Worm (Caenorhabditis elegans): ENCODE results near the gene asp-16.

The asp-16 gene

ce11 chrV:19058086-19058485 lies 15.7 kb upstream of the asp-16 start:
- TF ChIP-seq hlh-30 (tag; optimal IDR thresholded peaks at IDR 0.05; ENCODE audit: insufficient read depth) (no peak), unc-42 (tag; optimal IDR thresholded peaks at IDR 0.05) (peak; percentile 7)

ce11 chrV:19057602-19058001 lies 15.2 kb upstream of the asp-16 start:
- no peak for TF ChIP-seq fkh-6 (tag; optimal IDR thresholded peaks at IDR 0.05)
- no peak for TF ChIP-seq sdc-2 (tag; optimal IDR thresholded peaks at IDR 0.05)
- no peak for TF ChIP-seq odd-2 (tag; optimal IDR thresholded peaks at IDR 0.05)
- TF ChIP-seq zip-5 (tag; optimal IDR thresholded peaks at IDR 0.05) = no peak
- TF ChIP-seq hlh-6 (tag; optimal IDR thresholded peaks at IDR 0.05) = no peak
- TF ChIP-seq nhr-11 (tag; optimal IDR thresholded peaks at IDR 0.05) = no peak
- no peak for TF ChIP-seq pax-1 (tag; optimal IDR thresholded peaks at IDR 0.05)
- no peak for TF ChIP-seq gmeb-2 (tag; optimal IDR thresholded peaks at IDR 0.05)
- TF ChIP-seq dmd-4 (tag; optimal IDR thresholded peaks at IDR 0.05; ENCODE audit: borderline replicate concordance) = no peak
- TF ChIP-seq ceh-9 (tag; optimal IDR thresholded peaks at IDR 0.05) = no peak
- no peak for TF ChIP-seq ceh-19 (GFP tag; optimal IDR thresholded peaks at IDR 0.05)
- TF ChIP-seq ceh-30 (tag; optimal IDR thresholded peaks at IDR 0.05) = no peak
- TF ChIP-seq rnt-1 (tag; optimal IDR thresholded peaks at IDR 0.05) = no peak
- no peak for TF ChIP-seq unc-3 (GFP tag; conservative IDR thresholded peaks at IDR 0.05)
- no peak for TF ChIP-seq unc-3 (tag; optimal IDR thresholded peaks at IDR 0.05)
- no peak for TF ChIP-seq ceh-22 (tag; optimal IDR thresholded peaks at IDR 0.05)
- TF ChIP-seq ceh-14 (tag; optimal IDR thresholded peaks at IDR 0.05) = no peak
- TF ChIP-seq mec-3 (tag; optimal IDR thresholded peaks at IDR 0.05; ENCODE audit: borderline replicate concordance) = no peak
- TF ChIP-seq tbx-2 (tag; optimal IDR thresholded peaks at IDR 0.05) = no peak
- no peak for TF ChIP-seq elt-2 (tag; optimal IDR thresholded peaks at IDR 0.05)
- no peak for TF ChIP-seq lin-11 (tag; optimal IDR thresholded peaks at IDR 0.05)

ce11 chrV:19053281-19053680 lies 10.9 kb upstream of the asp-16 start:
- TF ChIP-seq ztf-16 (tag; optimal IDR thresholded peaks at IDR 0.05) (no peak), elt-2 (tag; optimal IDR thresholded peaks at IDR 0.05) (peak; percentile 42)

DNA sequence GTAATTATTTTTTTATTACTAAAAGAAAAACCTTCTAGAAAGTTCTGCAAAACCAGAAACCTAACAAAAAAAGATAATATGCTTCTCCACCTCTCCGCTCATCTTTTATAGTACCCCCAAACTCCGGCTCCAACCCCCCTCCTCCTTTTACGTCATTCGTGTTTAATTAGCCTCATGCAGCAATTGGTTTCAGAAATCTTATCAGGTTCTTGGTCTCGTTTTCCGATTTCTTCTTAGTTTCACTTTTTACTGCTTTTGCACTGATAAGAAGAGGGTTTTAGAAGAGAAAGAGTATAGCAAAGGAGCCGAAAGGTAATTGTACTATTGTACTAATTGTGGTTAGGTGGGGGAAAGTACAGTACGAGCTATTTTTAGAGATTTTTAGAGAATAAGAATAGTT lies 9.0 kb upstream of the asp-16 start:
- TF ChIP-seq ttx-3 (tag; optimal IDR thresholded peaks at IDR 0.05) = no peak
- TF ChIP-seq nhr-232 (tag; optimal IDR thresholded peaks at IDR 0.05) = no peak
- TF ChIP-seq K02D7.2 (tag; optimal IDR thresholded peaks at IDR 0.05) = no peak
- no peak for TF ChIP-seq fkh-10 (GFP tag; optimal IDR thresholded peaks at IDR 0.05)
- no peak for TF ChIP-seq ceh-19 (GFP tag; optimal IDR thresholded peaks at IDR 0.05)
- TF ChIP-seq lin-11 (tag; optimal IDR thresholded peaks at IDR 0.05) = no peak
- TF ChIP-seq rnt-1 (tag; optimal IDR thresholded peaks at IDR 0.05) = no peak
- no peak for TF ChIP-seq ceh-9 (tag; optimal IDR thresholded peaks at IDR 0.05)
- no peak for TF ChIP-seq unc-86 (tag; optimal IDR thresholded peaks at IDR 0.05)
- no peak for TF ChIP-seq unc-55 (GFP tag; optimal IDR thresholded peaks at IDR 0.05)
- no peak for TF ChIP-seq ceh-34 (tag; optimal IDR thresholded peaks at IDR 0.05)
- TF ChIP-seq fkh-6 (tag; optimal IDR thresholded peaks at IDR 0.05) = no peak
- TF ChIP-seq K09A11.1 (tag; optimal IDR thresholded peaks at IDR 0.05; ENCODE audit: insufficient read depth) = no peak
- no peak for TF ChIP-seq che-1 (tag; optimal IDR thresholded peaks at IDR 0.05)
- no peak for TF ChIP-seq ceh-2 (tag; optimal IDR thresholded peaks at IDR 0.05)
- no peak for TF ChIP-seq mec-3 (tag; optimal IDR thresholded peaks at IDR 0.05; ENCODE audit: borderline replicate concordance)

- no peak for TF ChIP-seq ceh-19 (GFP tag; optimal IDR thresholded peaks at IDR 0.05)
- TF ChIP-seq ets-4 (tag; optimal IDR thresholded peaks at IDR 0.05) = no peak
- TF ChIP-seq syd-9 (tag; optimal IDR thresholded peaks at IDR 0.05) = no peak
- no peak for TF ChIP-seq ref-2 (tag; optimal IDR thresholded peaks at IDR 0.05)
- no peak for TF ChIP-seq K09A11.1 (tag; optimal IDR thresholded peaks at IDR 0.05; ENCODE audit: insufficient read depth)
- TF ChIP-seq ceh-6 (GFP tag; optimal IDR thresholded peaks at IDR 0.05) = no peak
- no peak for TF ChIP-seq ceh-30 (tag; optimal IDR thresholded peaks at IDR 0.05)
- no peak for TF ChIP-seq C38D4.7 (GFP tag; optimal IDR thresholded peaks at IDR 0.05)
- no peak for TF ChIP-seq npax-4 (tag; optimal IDR thresholded peaks at IDR 0.05)
- TF ChIP-seq pag-3 (tag; optimal IDR thresholded peaks at IDR 0.05; ENCODE audit: borderline replicate concordance) = no peak
- TF ChIP-seq hlh-30 (tag; optimal IDR thresholded peaks at IDR 0.05; ENCODE audit: insufficient read depth) = no peak
Observed at ce11 chrV:19050888-19051287, 8.5 kb upstream of the asp-16 start.

All from whole organism, late embryonic.